Worm (Caenorhabditis elegans) whole organism, mixed stage, embryonic: Measurements from ENCODE around the gene nol-56.

Experiments
- M03D4.4 ChIP-seq: sonication (generic microtip); optimal IDR thresholded peaks from 2 replicates; lab custom pipeline; 2017; ENCODE audit warnings: mild to moderate bottlenecking, missing genetic modification characterization, missing compliant biosample characterization
- bed-3 ChIP-seq: fragments of 200-800 bp; sonication (Bioruptor generic); optimal IDR thresholded peaks from 3 replicates; lab custom pipeline; 2018; ENCODE audit warnings: mild to moderate bottlenecking, missing genetic modification characterization, moderate library complexity, missing compliant biosample characterization
- ceh-39 ChIP-seq: fragments of 150-350 bp; optimal IDR thresholded peaks from 2 replicates; lab custom pipeline; 2014; ENCODE audit warnings: missing biosample characterization, missing genetic modification characterization
- ceh-43 ChIP-seq: fragments of 200-800 bp; sonication (Bioruptor generic); optimal IDR thresholded peaks from 2 replicates; lab custom pipeline; 2018; ENCODE audit warnings: mild to moderate bottlenecking, missing genetic modification characterization, moderate library complexity, missing compliant biosample characterization
- ceh-83 ChIP-seq: fragments of 200-800 bp; sonication (Bioruptor generic); optimal IDR thresholded peaks from 2 replicates; lab custom pipeline; 2018; ENCODE audit warnings: mild to moderate bottlenecking, missing genetic modification characterization, missing compliant biosample characterization
- ces-1 ChIP-seq: fragments of 150-350 bp; optimal IDR thresholded peaks from 2 replicates; lab custom pipeline; 2014; ENCODE audit warnings: missing biosample characterization, missing genetic modification reagents, missing genetic modification characterization
- cnd-1 ChIP-seq: fragments of 200-800 bp; sonication (Bioruptor generic); optimal IDR thresholded peaks from 2 replicates; lab custom pipeline; 2018; ENCODE audit warnings: mild to moderate bottlenecking, missing genetic modification characterization, missing compliant biosample characterization
- drap-1 ChIP-seq: fragments of 200-800 bp; sonication (Bioruptor generic); optimal IDR thresholded peaks from 3 replicates; lab custom pipeline; 2018; ENCODE audit warnings: mild to moderate bottlenecking, missing genetic modification characterization, missing compliant biosample characterization
- elt-1 ChIP-seq: sonication (generic microtip); optimal IDR thresholded peaks from 2 replicates; lab custom pipeline; 2017; ENCODE audit warnings: missing genetic modification characterization, mild to moderate bottlenecking, missing compliant biosample characterization, antibody characterized with exemption, moderate library complexity, borderline replicate concordance; ENCODE audit not compliant: insufficient read depth
- elt-3 ChIP-seq: fragments of 150-350 bp; optimal IDR thresholded peaks from 2 replicates; lab custom pipeline; 2014; ENCODE audit warnings: missing biosample characterization, missing genetic modification characterization
- flh-1 ChIP-seq: fragments of 200-800 bp; sonication (Bioruptor generic); optimal IDR thresholded peaks from 2 replicates; lab custom pipeline; 2018; ENCODE audit warnings: mild to moderate bottlenecking, missing genetic modification characterization, moderate library complexity, missing compliant biosample characterization
- ham-2 ChIP-seq: fragments of 200-800 bp; sonication (Bioruptor generic); optimal IDR thresholded peaks from 2 replicates; lab custom pipeline; 2018; ENCODE audit warnings: mild to moderate bottlenecking, missing genetic modification characterization, missing compliant biosample characterization
- hlh-1 ChIP-seq: fragments of 150-350 bp; optimal IDR thresholded peaks from 2 replicates; lab custom pipeline; 2014; ENCODE audit warnings: missing biosample characterization, missing genetic modification reagents, missing genetic modification characterization
- lin-32 ChIP-seq: fragments of 200-800 bp; sonication (Bioruptor generic); optimal IDR thresholded peaks from 2 replicates; lab custom pipeline; 2018; ENCODE audit warnings: mild to moderate bottlenecking, missing genetic modification characterization, missing compliant biosample characterization
- lsy-2 ChIP-seq: fragments of 150-350 bp; optimal IDR thresholded peaks from 2 replicates; lab custom pipeline; 2014; ENCODE audit warnings: missing biosample characterization, missing genetic modification characterization
- mab-5 ChIP-seq: fragments of 150-350 bp; optimal IDR thresholded peaks from 2 replicates; lab custom pipeline; 2014; ENCODE audit warnings: missing biosample characterization, missing genetic modification characterization
- mep-1 ChIP-seq: fragments of 150-350 bp; optimal IDR thresholded peaks from 2 replicates; lab custom pipeline; 2017; ENCODE audit warnings: missing biosample characterization, missing genetic modification reagents, missing genetic modification characterization, inconsistent platforms
- mls-2 ChIP-seq: sonication (generic microtip); optimal IDR thresholded peaks from 2 replicates; lab custom pipeline; 2016; ENCODE audit warnings: mild to moderate bottlenecking, missing genetic modification characterization, moderate library complexity, missing compliant biosample characterization
- nhr-12 ChIP-seq: fragments of 150-350 bp; optimal IDR thresholded peaks from 2 replicates; lab custom pipeline; 2014; ENCODE audit warnings: missing biosample characterization, missing genetic modification characterization
- nhr-2 ChIP-seq: fragments of 150-350 bp; optimal IDR thresholded peaks from 2 replicates; lab custom pipeline; 2014; ENCODE audit warnings: missing biosample characterization, missing genetic modification characterization
- nhr-237 ChIP-seq: fragments of 150-350 bp; optimal IDR thresholded peaks from 2 replicates; lab custom pipeline; 2014; ENCODE audit warnings: missing biosample characterization, missing genetic modification characterization
- nhr-28 ChIP-seq: fragments of 150-350 bp; optimal IDR thresholded peaks from 2 replicates; lab custom pipeline; 2014; ENCODE audit warnings: missing biosample characterization, missing genetic modification characterization
- nhr-76 ChIP-seq: sonication (generic microtip); optimal IDR thresholded peaks from 2 replicates; lab custom pipeline; 2017; ENCODE audit warnings: missing biosample characterization, missing genetic modification characterization
- sem-2 ChIP-seq: fragments of 200-800 bp; sonication (Bioruptor generic); optimal IDR thresholded peaks from 2 replicates; lab custom pipeline; 2018; ENCODE audit warnings: mild to moderate bottlenecking, missing genetic modification characterization, missing compliant biosample characterization
- snpc-4 ChIP-seq: fragments of 150-350 bp; optimal IDR thresholded peaks from 2 replicates; lab custom pipeline; 2014; ENCODE audit warnings: missing biosample characterization, missing genetic modification characterization
- sptf-1 ChIP-seq: sonication (generic microtip); optimal IDR thresholded peaks from 2 replicates; lab custom pipeline; 2017; ENCODE audit warnings: mild to moderate bottlenecking, missing genetic modification characterization, moderate library complexity, missing compliant biosample characterization
- unc-120 ChIP-seq: sonication (generic microtip); optimal IDR thresholded peaks from 2 replicates; lab custom pipeline; 2017; ENCODE audit warnings: missing genetic modification characterization, missing compliant biosample characterization; ENCODE audit not compliant: poor library complexity, severe bottlenecking
- unc-39 ChIP-seq: fragments of 150-350 bp; optimal IDR thresholded peaks from 2 replicates; lab custom pipeline; 2014; ENCODE audit warnings: missing biosample characterization, missing genetic modification characterization
- unc-62 ChIP-seq: fragments of 150-350 bp; optimal IDR thresholded peaks from 2 replicates; lab custom pipeline; 2014; ENCODE audit warnings: missing biosample characterization, missing genetic modification reagents, missing genetic modification characterization
- ztf-11 ChIP-seq: fragments of 150-350 bp; optimal IDR thresholded peaks from 2 replicates; lab custom pipeline; 2014; ENCODE audit warnings: missing biosample characterization, missing genetic modification characterization

Gene nol-56

DNA sequence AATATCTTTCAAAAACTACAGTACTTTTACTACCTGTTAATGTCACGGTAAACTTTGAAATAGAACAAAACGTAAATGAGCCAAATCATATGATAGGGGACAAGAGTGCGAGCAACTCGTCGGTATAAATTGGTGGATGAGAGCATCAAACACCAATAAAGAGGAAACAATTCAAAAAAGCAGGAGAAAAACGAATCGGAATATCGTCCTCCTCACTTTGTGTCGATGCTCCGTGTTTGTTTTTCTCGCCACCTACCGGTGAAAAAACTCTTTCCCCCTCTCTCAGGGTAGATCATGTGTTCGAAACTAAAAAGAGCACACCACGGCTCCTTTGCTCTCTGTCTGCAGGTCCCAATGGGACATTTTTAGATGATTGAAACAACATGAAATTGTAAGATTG is 24.7 kb downstream of the nol-56 start:
- no peak for TF ChIP-seq elt-1
- TF ChIP-seq sem-2 (GFP tag; lab: Kevin White, UChicago) = no peak
- no peak for TF ChIP-seq mep-1 (tag; lab: Kevin White, UChicago)
- TF ChIP-seq unc-39 = no peak
- no peak for TF ChIP-seq ceh-83
- no peak for TF ChIP-seq lin-32 (GFP tag; lab: Kevin White, UChicago)
- no peak for TF ChIP-seq nhr-12 (tag; lab: Kevin White, UChicago)
- no peak for TF ChIP-seq ham-2 (GFP tag; lab: Kevin White, UChicago)
- TF ChIP-seq M03D4.4 (tag; lab: Kevin White, UChicago) = no peak
- no peak for TF ChIP-seq flh-1 (GFP tag; lab: Kevin White, UChicago)
- TF ChIP-seq lsy-2 (tag; lab: Kevin White, UChicago) = no peak
- no peak for TF ChIP-seq elt-3 (tag; lab: Kevin White, UChicago)

- no peak for TF ChIP-seq cnd-1 (tag; lab: Kevin White, UChicago)
Observed at ce11 chrV:10323537-10323936, 29.2 kb downstream of the nol-56 start.

- TF ChIP-seq snpc-4 (tag; lab: Kevin White, UChicago) (no peak), ztf-11 (tag; lab: Kevin White, UChicago) (no peak), nhr-237 (no peak), ham-2 (GFP tag; lab: Kevin White, UChicago) (no peak), unc-120 (tag; lab: Kevin White, UChicago) (no peak), mep-1 (tag; lab: Kevin White, UChicago) (no peak), hlh-1 (tag; lab: Kevin White, UChicago) (no peak), unc-62 (no peak), cnd-1 (tag; lab: Kevin White, UChicago) (no peak), mab-5 (tag; lab: Kevin White, UChicago) (no peak), nhr-12 (tag; lab: Kevin White, UChicago) (no peak), ces-1 (GFP tag; lab: Kevin White, UChicago) (no peak), nhr-76 (no peak), elt-1 (no peak), bed-3 (GFP tag; lab: Kevin White, UChicago) (no peak)
Observed at ce11 chrV:10320101-10320761, 32.5 kb downstream of the nol-56 start, which contains the start of the genes gna-1 and B0024.13. Gene gna-1 (minus strand): TSS chrV:10320151. Gene B0024.13 (plus strand): TSS chrV:10320711.

DNA sequence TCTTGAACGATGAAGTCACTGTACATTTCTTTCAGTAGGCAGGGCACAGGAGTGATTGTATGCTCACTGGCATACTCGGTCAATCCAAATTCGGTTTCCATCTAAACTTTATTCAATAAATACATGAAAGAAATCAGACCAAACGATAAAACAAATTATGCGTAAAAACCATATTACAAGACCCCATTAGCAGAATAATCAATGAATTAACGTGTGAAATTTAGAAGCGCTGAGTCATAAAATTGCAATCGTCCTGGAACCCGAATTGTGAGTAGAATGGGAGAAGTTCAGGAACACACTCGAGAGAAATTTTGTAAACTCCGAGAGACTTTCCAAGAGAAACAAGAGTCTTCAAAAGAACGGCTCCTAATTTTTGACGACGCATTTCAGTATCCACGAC is 33.3 kb downstream of the nol-56 start, which contains the start of gene B0024.11:
TSS of gene B0024.11 (minus strand) at position 101 of the 400 bp plus-strand sequence.
- no peak for TF ChIP-seq nhr-237

ce11 chrV:10317294-10317693 is 35.5 kb downstream of the nol-56 start, which contains the start of gene asps-1:
Gene asps-1 (minus strand): TSS chrV:10317394.
- TF ChIP-seq nhr-2 (tag; lab: Kevin White, UChicago) = no peak
- TF ChIP-seq snpc-4 (tag; lab: Kevin White, UChicago) = no peak
- no peak for TF ChIP-seq bed-3 (GFP tag; lab: Kevin White, UChicago)
- no peak for TF ChIP-seq sptf-1 (tag; lab: Kevin White, UChicago)
- TF ChIP-seq nhr-237 = no peak
- no peak for TF ChIP-seq drap-1 (GFP tag; lab: Kevin White, UChicago)
- TF ChIP-seq ceh-43 (GFP tag; lab: Kevin White, UChicago) = no peak
- TF ChIP-seq mls-2 (tag; lab: Kevin White, UChicago) = no peak
- no peak for TF ChIP-seq ztf-11 (tag; lab: Kevin White, UChicago)
- no peak for TF ChIP-seq nhr-28 (tag; lab: Kevin White, UChicago)
- TF ChIP-seq nhr-12 (tag; lab: Kevin White, UChicago) = no peak
- TF ChIP-seq mep-1 (tag; lab: Kevin White, UChicago) = no peak
- TF ChIP-seq ham-2 (GFP tag; lab: Kevin White, UChicago) = no peak
- TF ChIP-seq ceh-39 (tag; lab: Kevin White, UChicago) = no peak
- TF ChIP-seq nhr-76 = no peak
- TF ChIP-seq mab-5 (tag; lab: Kevin White, UChicago) = no peak
- no peak for TF ChIP-seq ceh-83
